Fruit fly (Drosophila melanogaster): ENCODE measurements around the gene vri.

The vri gene

dm6 chr2L:5292977-5293513, 4.3 kb downstream of the vri start (continued):
- TF ChIP-seq tx (GFP tag; optimal IDR thresholded peaks at IDR 0.05) (peak; percentile 27), Dfd (GFP tag; optimal IDR thresholded peaks at IDR 0.05) (no peak), cwo (GFP tag; optimal IDR thresholded peaks at IDR 0.05) (peak; percentile 58), CG7556 (GFP tag; optimal IDR thresholded peaks at IDR 0.05) (peak; percentile 73), bsh (GFP tag; optimal IDR thresholded peaks at IDR 0.05) (peak; percentile 89 to 92), nau (GFP tag; optimal IDR thresholded peaks at IDR 0.05) (peak; percentile 79), CG9609 (GFP tag; optimal IDR thresholded peaks at IDR 0.05) (no peak), pho (GFP tag; optimal IDR thresholded peaks at IDR 0.05) (no peak), en (GFP tag; optimal IDR thresholded peaks at IDR 0.05) (peak; percentile 55), NfI (GFP tag; optimal IDR thresholded peaks at IDR 0.05) (peak; percentile 62), Lpt (GFP tag; optimal IDR thresholded peaks at IDR 0.05) (no peak), Elba2 (GFP tag; optimal IDR thresholded peaks at IDR 0.05) (peak; percentile 59), GATAe (GFP tag; conservative IDR thresholded peaks at IDR 0.05) (no peak), Aef1 (GFP tag; IDR thresholded peaks at IDR 0.05) (peak; percentile 22; the same call in 1 of the 3 replicates), CG31388 (GFP tag; optimal IDR thresholded peaks at IDR 0.05) (no peak), CG4617 (GFP tag; optimal IDR thresholded peaks at IDR 0.05; ENCODE audit: borderline replicate concordance) (no peak), CG10565 (GFP tag; optimal IDR thresholded peaks at IDR 0.05) (peak; percentile 16), CG11093 (GFP tag; IDR thresholded peaks at IDR 0.05) (peak; percentile 58; the same call in 2 of the 3 replicates), slp2 (GFP tag; optimal IDR thresholded peaks at IDR 0.05) (peak; percentile 6), HmgZ (tag; optimal IDR thresholded peaks at IDR 0.05) (peak; percentile 50), Dip3 (GFP tag; optimal IDR thresholded peaks at IDR 0.05) (no peak), oc (tag; optimal IDR thresholded peaks at IDR 0.05) (peak; percentile 66), Asciz (GFP tag; optimal IDR thresholded peaks at IDR 0.05) (peak; percentile 80), nmo (GFP tag; optimal IDR thresholded peaks at IDR 0.05) (peak; percentile 89), zfh2 (GFP tag; optimal IDR thresholded peaks at IDR 0.05) (no peak), CG13287 (GFP tag; IDR thresholded peaks at IDR 0.05; ENCODE audit: partially characterized antibody) (no peak), toy (GFP tag; IDR thresholded peaks at IDR 0.05) (no peak), CrebB (tag; optimal IDR thresholded peaks at IDR 0.05) (peak; percentile 41), CG11456 (GFP tag; IDR thresholded peaks at IDR 0.05) (no peak), bbx (GFP tag; IDR thresholded peaks at IDR 0.05; ENCODE audit: partially characterized antibody) (no peak), CG15696 (tag; optimal IDR thresholded peaks at IDR 0.05) (peak; percentile 83), BEAF-32 (GFP tag; optimal IDR thresholded peaks at IDR 0.05) (no peak), CG6689 (GFP tag; IDR thresholded peaks at IDR 0.05) (peak; percentile 81), h (optimal IDR thresholded peaks at IDR 0.05) (no peak), sqz (GFP tag; optimal IDR thresholded peaks at IDR 0.05) (peak; percentile 62), CG3726 (GFP tag; IDR thresholded peaks at IDR 0.05) (no peak), nom (GFP tag; optimal IDR thresholded peaks at IDR 0.05) (peak; percentile 92), mam (GFP tag; optimal IDR thresholded peaks at IDR 0.05) (peak; percentile 64), Abd-B (GFP tag; optimal IDR thresholded peaks at IDR 0.05) (peak; percentile 31), CG7839 (tag; optimal IDR thresholded peaks at IDR 0.05) (peak; percentile 83), CG9215 (GFP tag; IDR thresholded peaks at IDR 0.05) (no peak), ATbp (GFP tag; optimal IDR thresholded peaks at IDR 0.05) (peak; percentile 71), trem (tag; optimal IDR thresholded peaks at IDR 0.05) (peak; percentile 85), ftz-f1 (GFP tag; optimal IDR thresholded peaks at IDR 0.05) (peak; percentile 72), ind (GFP tag; optimal IDR thresholded peaks at IDR 0.05) (peak; percentile 67), CG8089 (GFP tag; optimal IDR thresholded peaks at IDR 0.05) (peak; percentile 53), NC2α (GFP tag; optimal IDR thresholded peaks at IDR 0.05) (peak; percentile 44), HLH54F (GFP tag; optimal IDR thresholded peaks at IDR 0.05) (peak; percentile 13), gsb-n (tag; optimal IDR thresholded peaks at IDR 0.05) (peak; percentile 90), E2f1 (GFP tag; IDR thresholded peaks at IDR 0.05) (peak; percentile 60), lmd (GFP tag; IDR thresholded peaks at IDR 0.05) (peak; percentile 61)

Measured in whole organism, embryonic.